Worm (Caenorhabditis elegans): ENCODE results near the gene M57.2.

DNA sequence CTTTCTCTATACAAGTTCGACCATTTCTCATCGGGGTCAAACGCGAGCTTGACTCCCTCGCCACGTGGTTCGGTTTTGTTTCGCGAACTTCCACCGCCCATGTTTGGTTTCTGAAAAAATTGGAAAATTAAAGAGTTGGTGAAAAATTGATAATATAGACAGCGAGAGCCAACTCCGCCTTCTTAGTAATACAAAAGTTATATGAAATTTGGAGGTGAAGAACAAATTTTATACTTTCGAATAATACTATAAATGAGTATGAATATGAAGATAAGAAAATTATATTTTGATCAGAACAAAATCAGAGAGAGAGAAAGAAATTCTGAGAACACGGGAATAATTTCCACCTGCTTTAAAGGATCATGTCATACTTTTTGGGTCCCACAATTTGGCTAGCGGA lies 30.2 kb downstream of the M57.2 start, which contains the start of gene osm-9:
- TF ChIP-seq let-526 (GFP tag; IDR thresholded peaks at IDR 0.05) (no peak), sea-2 (GFP tag; IDR thresholded peaks at IDR 0.05) (no peak), zfh-2 (GFP tag; conservative IDR thresholded peaks at IDR 0.05) (no peak), ama-1 (optimal IDR thresholded peaks at IDR 0.05) (no peak), ama-1 (GFP tag; optimal IDR thresholded peaks at IDR 0.05) (no peak), unc-62 (GFP tag; optimal IDR thresholded peaks at IDR 0.05) (no peak), attf-5 (GFP tag; optimal IDR thresholded peaks at IDR 0.05) (no peak), him-1 (tag; optimal IDR thresholded peaks at IDR 0.05) (no peak), nhr-179 (tag; optimal IDR thresholded peaks at IDR 0.05) (no peak)
